Worm (Caenorhabditis elegans): ENCODE data around the gene F56D6.6.
"Not testable (repeated sequence)": the region's sequence is repeated elsewhere in the genome, so short reads cannot be mapped to it uniquely, and the experiment has no call there.

- TF ChIP-seq let-607 (tag; optimal IDR thresholded peaks at IDR 0.05); pha-4 (tag; optimal IDR thresholded peaks at IDR 0.05); unc-62 (GFP tag; optimal IDR thresholded peaks at IDR 0.05); F55B11.4 (tag; optimal IDR thresholded peaks at IDR 0.05; ENCODE audit: borderline replicate concordance, insufficient read depth); dpl-1 (GFP tag; optimal IDR thresholded peaks at IDR 0.05); ztf-22 (GFP tag; optimal IDR thresholded peaks at IDR 0.05); ceh-58 (GFP tag; IDR thresholded peaks at IDR 0.05); athp-1 (tag; optimal IDR thresholded peaks at IDR 0.05); K12H6.12 (tag; optimal IDR thresholded peaks at IDR 0.05); ztf-25 (GFP tag; IDR thresholded peaks at IDR 0.05); ztf-18 (tag; optimal IDR thresholded peaks at IDR 0.05): not testable (repeated sequence)
Measured at ce11 chrIV:3932408-3932807, 29.4 kb downstream of the F56D6.6 start, which contains the start of gene clec-70.

Data from whole organism, young adult.